Worm (Caenorhabditis elegans) whole organism, midembryonic: ENCODE measurements around the gene M02D8.3.

Experiments
- T22C8.4 ChIP-seq: fragments of 200-800 bp; sonication (Bioruptor generic); IDR thresholded peaks from 2 replicates; pipeline ENCODE4 v1.3.6; 2022; ENCODE audit warnings: missing genetic modification characterization, missing compliant biosample characterization
- cog-1 ChIP-seq: sonication (generic microtip); optimal IDR thresholded peaks from 2 replicates; lab custom pipeline; 2016; ENCODE audit warnings: missing genetic modification characterization, missing compliant biosample characterization
- flt-1 ChIP-seq: fragments of 200-800 bp; sonication (Bioruptor generic); IDR thresholded peaks from 2 replicates; pipeline ENCODE4 v1.3.6; 2022; ENCODE audit warnings: missing genetic modification characterization, missing compliant biosample characterization
- klf-2 ChIP-seq: fragments of 200-800 bp; sonication (Bioruptor generic); conservative IDR thresholded peaks from 2 replicates; pipeline ENCODE4 v1.3.6; 2022; ENCODE audit warnings: missing genetic modification reagents, missing genetic modification characterization, missing compliant biosample characterization
- med-1 ChIP-seq: sonication (generic microtip); optimal IDR thresholded peaks from 2 replicates; lab custom pipeline; 2017; ENCODE audit warnings: missing genetic modification characterization, mild to moderate bottlenecking, missing compliant biosample characterization, antibody characterized with exemption, missing genetic modification reagents; ENCODE audit not compliant: insufficient read depth
- ref-1 ChIP-seq: fragments of 200-800 bp; sonication (Bioruptor generic); conservative IDR thresholded peaks from 2 replicates; pipeline ENCODE4 v1.3.6; 2022; ENCODE audit warnings: missing genetic modification reagents, missing genetic modification characterization, missing compliant biosample characterization
- tab-1 ChIP-seq: fragments of 200-800 bp; sonication (Bioruptor generic); IDR thresholded peaks from 2 replicates; pipeline ENCODE4 v1.3.6; 2022; ENCODE audit warnings: missing genetic modification characterization, missing compliant biosample characterization
- ztf-23 ChIP-seq: fragments of 200-800 bp; sonication (Bioruptor generic); IDR thresholded peaks from 2 replicates; pipeline ENCODE4 v1.3.6; 2022; ENCODE audit warnings: missing genetic modification reagents, missing genetic modification characterization, missing compliant biosample characterization
- ztf-29 ChIP-seq: fragments of 200-800 bp; sonication (Bioruptor generic); IDR thresholded peaks from 2 replicates; pipeline ENCODE4 v1.3.6; 2022; ENCODE audit warnings: missing genetic modification reagents, missing genetic modification characterization, missing compliant biosample characterization

The M02D8.3 gene

ce11 chrX:8736965-8737464 is at the start of gene M02D8.3:
Gene M02D8.3 (minus strand): TSS chrX:8737015.
- TF ChIP-seq flt-1 (GFP tag; lab: Robert Waterston, UW) (no peak), cog-1 (peak; percentile 14)

- TF ChIP-seq cog-1 (no peak), tab-1 (no peak), klf-2 (GFP tag; lab: Robert Waterston, UW) (no peak), ztf-23 (GFP tag; lab: Robert Waterston, UW) (no peak), ref-1 (GFP tag; lab: Robert Waterston, UW) (no peak), med-1 (GFP tag; lab: Kevin White, UChicago) (no peak), ztf-29 (no peak), T22C8.4 (GFP tag; lab: Robert Waterston, UW) (no peak), flt-1 (GFP tag; lab: Robert Waterston, UW) (no peak)
Observed at ce11 chrX:8784234-8784633, 47.4 kb upstream of the M02D8.3 start, which contains the start of gene ZK721.3. Gene ZK721.3 (plus strand): TSS chrX:8784534.

ce11 chrX:8778558-8778957 is 41.7 kb upstream of the M02D8.3 start, which contains the start of gene ZK721.4:
Gene ZK721.4 (plus strand): TSS chrX:8778858.
- no peak for TF ChIP-seq ztf-23 (GFP tag; lab: Robert Waterston, UW)
- no peak for TF ChIP-seq med-1 (GFP tag; lab: Kevin White, UChicago)
- TF ChIP-seq klf-2 (GFP tag; lab: Robert Waterston, UW): no peak
- TF ChIP-seq flt-1 (GFP tag; lab: Robert Waterston, UW): no peak
- no peak for TF ChIP-seq ztf-29
- TF ChIP-seq tab-1: no peak
- TF ChIP-seq T22C8.4 (GFP tag; lab: Robert Waterston, UW): no peak
- TF ChIP-seq cog-1: no peak
- TF ChIP-seq ref-1 (GFP tag; lab: Robert Waterston, UW): no peak

- no peak for TF ChIP-seq med-1 (GFP tag; lab: Kevin White, UChicago)
- TF ChIP-seq tab-1: no peak
- no peak for TF ChIP-seq klf-2 (GFP tag; lab: Robert Waterston, UW)
- TF ChIP-seq T22C8.4 (GFP tag; lab: Robert Waterston, UW): no peak
- TF ChIP-seq flt-1 (GFP tag; lab: Robert Waterston, UW): no peak
Observed at ce11 chrX:8770316-8770715, 33.5 kb upstream of the M02D8.3 start.

- TF ChIP-seq klf-2 (GFP tag; lab: Robert Waterston, UW) (no peak), flt-1 (GFP tag; lab: Robert Waterston, UW) (no peak), ztf-29 (no peak), ref-1 (GFP tag; lab: Robert Waterston, UW) (no peak), cog-1 (no peak), tab-1 (no peak), T22C8.4 (GFP tag; lab: Robert Waterston, UW) (no peak), med-1 (GFP tag; lab: Kevin White, UChicago) (no peak), ztf-23 (GFP tag; lab: Robert Waterston, UW) (no peak)
Observed at ce11 chrX:8764044-8764443, 27.2 kb upstream of the M02D8.3 start.

- TF ChIP-seq ref-1 (GFP tag; lab: Robert Waterston, UW): no peak
- no peak for TF ChIP-seq ztf-23 (GFP tag; lab: Robert Waterston, UW)
- no peak for TF ChIP-seq cog-1
- no peak for TF ChIP-seq T22C8.4 (GFP tag; lab: Robert Waterston, UW)
Observed at ce11 chrX:8763607-8764006, 26.8 kb upstream of the M02D8.3 start, which contains the start of gene zig-12. Gene zig-12 (plus strand): TSS chrX:8763907.

ce11 chrX:8762927-8763326 is 26.1 kb upstream of the M02D8.3 start:
- TF ChIP-seq cog-1 (no peak), ref-1 (GFP tag; lab: Robert Waterston, UW) (no peak), ztf-29 (no peak), med-1 (GFP tag; lab: Kevin White, UChicago) (no peak), T22C8.4 (GFP tag; lab: Robert Waterston, UW) (no peak), flt-1 (GFP tag; lab: Robert Waterston, UW) (no peak), ztf-23 (GFP tag; lab: Robert Waterston, UW) (no peak), klf-2 (GFP tag; lab: Robert Waterston, UW) (no peak), tab-1 (no peak)

- TF ChIP-seq cog-1: no peak
- no peak for TF ChIP-seq med-1 (GFP tag; lab: Kevin White, UChicago)
- no peak for TF ChIP-seq flt-1 (GFP tag; lab: Robert Waterston, UW)
- TF ChIP-seq klf-2 (GFP tag; lab: Robert Waterston, UW): no peak
- no peak for TF ChIP-seq ref-1 (GFP tag; lab: Robert Waterston, UW)
- TF ChIP-seq T22C8.4 (GFP tag; lab: Robert Waterston, UW): no peak
- no peak for TF ChIP-seq tab-1
- no peak for TF ChIP-seq ztf-29
- TF ChIP-seq ztf-23 (GFP tag; lab: Robert Waterston, UW): no peak
Observed at ce11 chrX:8761497-8761896, 24.7 kb upstream of the M02D8.3 start, which contains the start of gene M02D8.5. Gene M02D8.5 (minus strand): TSS chrX:8761597.

- no peak for TF ChIP-seq ref-1 (GFP tag; lab: Robert Waterston, UW)
- TF ChIP-seq ztf-23 (GFP tag; lab: Robert Waterston, UW): no peak
- no peak for TF ChIP-seq ztf-29
- TF ChIP-seq klf-2 (GFP tag; lab: Robert Waterston, UW): no peak
- TF ChIP-seq med-1 (GFP tag; lab: Kevin White, UChicago): no peak
- TF ChIP-seq cog-1: no peak
- TF ChIP-seq T22C8.4 (GFP tag; lab: Robert Waterston, UW): no peak
- TF ChIP-seq tab-1: no peak
- no peak for TF ChIP-seq flt-1 (GFP tag; lab: Robert Waterston, UW)
Observed at ce11 chrX:8761060-8761459, 24.2 kb upstream of the M02D8.3 start.

ce11 chrX:8755987-8756386 is 19.2 kb upstream of the M02D8.3 start:
- TF ChIP-seq ztf-23 (GFP tag; lab: Robert Waterston, UW) (no peak), flt-1 (GFP tag; lab: Robert Waterston, UW) (no peak), med-1 (GFP tag; lab: Kevin White, UChicago) (no peak), cog-1 (no peak)
